Fruit fly (Drosophila melanogaster) whole organism, embryonic: ENCODE measurements around the gene nenya.

Source experiments
- Bdp1 ChIP-seq: fragments of 200-800 bp; sonication (Bioruptor generic); optimal IDR thresholded peaks from 3 replicates; lab custom pipeline; 2016; ENCODE audit warnings: missing biosample characterization, missing genetic modification characterization
- CG10321 ChIP-seq: fragments of 200-800 bp; sonication (Bioruptor generic); IDR thresholded peaks from 2 replicates; pipeline ENCODE4 v1.3.6; 2022; ENCODE audit warnings: missing biosample characterization, missing genetic modification characterization
- CG10654 ChIP-seq: fragments of 200-800 bp; sonication (Bioruptor generic); optimal IDR thresholded peaks from 2 replicates; lab custom pipeline; 2016; ENCODE audit warnings: missing biosample characterization, missing genetic modification characterization
- CG11560 ChIP-seq: fragments of 200-800 bp; sonication (Bioruptor generic); IDR thresholded peaks from 3 replicates; pipeline ENCODE4 v1.3.6; 2022; ENCODE audit warnings: missing biosample characterization, missing genetic modification characterization
- CG12744 ChIP-seq: fragments of 200-800 bp; sonication (Bioruptor generic); optimal IDR thresholded peaks from 2 replicates; lab custom pipeline; 2016; ENCODE audit warnings: missing biosample characterization, missing genetic modification characterization
- CG12942 ChIP-seq: fragments of 200-800 bp; sonication (Bioruptor generic); optimal IDR thresholded peaks from 3 replicates; lab custom pipeline; 2016; ENCODE audit warnings: missing biosample characterization, missing genetic modification characterization
- CG13296 ChIP-seq: fragments of 200-800 bp; sonication (Bioruptor generic); optimal IDR thresholded peaks from 3 replicates; lab custom pipeline; 2018; ENCODE audit warnings: missing biosample characterization, mild to moderate bottlenecking, missing genetic modification characterization
- CG16815 ChIP-seq: fragments of 200-800 bp; sonication (Bioruptor generic); optimal IDR thresholded peaks from 3 replicates; lab custom pipeline; 2017; ENCODE audit warnings: missing biosample characterization, mild to moderate bottlenecking, missing genetic modification characterization
- CG18011 ChIP-seq: fragments of 200-800 bp; sonication (Bioruptor generic); optimal IDR thresholded peaks from 2 replicates; lab custom pipeline; 2017; ENCODE audit warnings: missing biosample characterization, missing genetic modification characterization, mild to moderate bottlenecking, moderate library complexity, missing genotype
- CG2678 ChIP-seq: fragments of 200-800 bp; sonication (Bioruptor generic); optimal IDR thresholded peaks from 3 replicates; lab custom pipeline; 2019; ENCODE audit warnings: missing biosample characterization, mild to moderate bottlenecking, missing genetic modification characterization, moderate library complexity
- CG3065 ChIP-seq: fragments of 200-800 bp; sonication (Bioruptor generic); optimal IDR thresholded peaks from 2 replicates; lab custom pipeline; 2016; ENCODE audit warnings: missing biosample characterization, missing genetic modification characterization
- CG31224 ChIP-seq: fragments of 200-800 bp; sonication (Bioruptor generic); IDR thresholded peaks from 2 replicates; pipeline ENCODE4 v1.3.6; 2022; ENCODE audit warnings: missing biosample characterization, missing genetic modification characterization
- CG4328 ChIP-seq: fragments of 200-800 bp; sonication (Bioruptor generic); optimal IDR thresholded peaks from 3 replicates; lab custom pipeline; 2017; ENCODE audit warnings: missing biosample characterization, missing genetic modification reagents, missing genetic modification characterization
- CG4404 ChIP-seq: fragments of 200-800 bp; sonication (Bioruptor generic); IDR thresholded peaks from 2 replicates; pipeline ENCODE4 v1.3.6; 2022; ENCODE audit warnings: missing biosample characterization, missing genetic modification characterization
- CG6854 ChIP-seq: fragments of 200-800 bp; sonication (Bioruptor generic); optimal IDR thresholded peaks from 3 replicates; lab custom pipeline; 2017; ENCODE audit warnings: missing biosample characterization, mild to moderate bottlenecking, missing genetic modification characterization
- CG7839 ChIP-seq: fragments of 200-800 bp; sonication (Bioruptor generic); optimal IDR thresholded peaks from 3 replicates; lab custom pipeline; 2018; ENCODE audit warnings: missing biosample characterization, mild to moderate bottlenecking, missing genetic modification characterization, moderate library complexity
- CG7928 ChIP-seq: fragments of 200-800 bp; sonication (Bioruptor generic); optimal IDR thresholded peaks from 2 replicates; lab custom pipeline; 2017; ENCODE audit warnings: missing biosample characterization, mild to moderate bottlenecking, missing genetic modification characterization
- CG9609 ChIP-seq: fragments of 200-800 bp; sonication (Bioruptor generic); optimal IDR thresholded peaks from 3 replicates; lab custom pipeline; 2016; ENCODE audit warnings: missing biosample characterization, missing genetic modification characterization
- Dfd ChIP-seq, 2 experiments: fragments of >200 bp; optimal IDR thresholded peaks; 2 replicates each; lab custom pipeline; 2017; ENCODE audit warnings: missing biosample characterization in 2 of 2, missing genetic modification characterization in 2 of 2
- Eip74EF ChIP-seq, 2 experiments: fragments of 200-800 bp in 1 of 2; fragments of >200 bp in 1 of 2; sonication (Bioruptor generic) in 1 of 2; optimal IDR thresholded peaks; 2 replicates each; lab custom pipeline; 2017 to 2019; ENCODE audit warnings: missing biosample characterization in 2 of 2, missing genetic modification characterization in 2 of 2, mild to moderate bottlenecking in 1 of 2, moderate library complexity in 1 of 2
- HHEX ChIP-seq: fragments of 200-800 bp; sonication (Bioruptor generic); optimal IDR thresholded peaks from 3 replicates; lab custom pipeline; 2017; ENCODE audit warnings: missing biosample characterization, mild to moderate bottlenecking, missing genetic modification characterization, missing genetic modification reagents
- Hand ChIP-seq: fragments of 200-800 bp; sonication (Bioruptor generic); optimal IDR thresholded peaks from 2 replicates; lab custom pipeline; 2017; ENCODE audit warnings: mild to moderate bottlenecking, missing biosample characterization, missing genetic modification reagents, missing genetic modification characterization
- HmgZ ChIP-seq: fragments of 200-800 bp; sonication (Bioruptor generic); optimal IDR thresholded peaks from 2 replicates; lab custom pipeline; 2018; ENCODE audit warnings: missing biosample characterization, mild to moderate bottlenecking, missing genetic modification characterization
- Hr78 ChIP-seq, 2 experiments: fragments of 200-800 bp in 1 of 2; fragments of >200 bp in 1 of 2; sonication (Bioruptor generic) in 1 of 2; optimal IDR thresholded peaks; 2 replicates each; lab custom pipeline; 2017 to 2019; ENCODE audit warnings: missing biosample characterization in 2 of 2, missing genetic modification characterization in 2 of 2, mild to moderate bottlenecking in 1 of 2, moderate library complexity in 1 of 2
- Med ChIP-seq: fragments of 200-800 bp; sonication (Bioruptor generic); peaks from one replicate; lab custom pipeline; 2016; ENCODE audit warnings: missing biosample characterization, missing genetic modification characterization, mild to moderate bottlenecking, inconsistent platforms, moderate library complexity
- Mes4 ChIP-seq: fragments of 200-800 bp; sonication (Bioruptor generic); optimal IDR thresholded peaks from 2 replicates; lab custom pipeline; 2016; ENCODE audit warnings: missing biosample characterization, missing genetic modification characterization
- Opbp ChIP-seq: fragments of 200-800 bp; sonication (Bioruptor generic); IDR thresholded peaks from 3 replicates; pipeline ENCODE4 v1.3.6; 2022; ENCODE audit warnings: missing biosample characterization, missing genetic modification characterization; ENCODE audit not compliant: partially characterized antibody
- Pdp1 ChIP-seq, 2 experiments: fragments of 200-800 bp; sonication (Bioruptor generic); optimal IDR thresholded peaks; 3 replicates each; lab custom pipeline; 2016; ENCODE audit warnings: missing biosample characterization in 2 of 2, missing genetic modification characterization in 2 of 2, mild to moderate bottlenecking in 1 of 2, moderate library complexity in 1 of 2
- Rfx ChIP-seq: fragments of 200-800 bp; sonication (Bioruptor generic); IDR thresholded peaks from 2 replicates; pipeline ENCODE4 v1.3.6; 2022; ENCODE audit warnings: missing biosample characterization, missing genetic modification characterization
- Scr ChIP-seq: fragments of 200-800 bp; sonication (Bioruptor generic); IDR thresholded peaks from 2 replicates; pipeline ENCODE4 v1.3.6; 2022; ENCODE audit warnings: missing biosample characterization, missing genetic modification characterization; ENCODE audit not compliant: partially characterized antibody
- Taf1 ChIP-seq: fragments of 200-800 bp; sonication (Bioruptor generic); IDR thresholded peaks from 2 replicates; pipeline ENCODE4 v1.3.6; 2022; ENCODE audit warnings: missing biosample characterization, missing genetic modification characterization
- Usf ChIP-seq: fragments of 200-800 bp; sonication (Bioruptor generic); optimal IDR thresholded peaks from 2 replicates; lab custom pipeline; 2017; ENCODE audit warnings: missing genotype, missing biosample characterization, missing genetic modification characterization
- chinmo ChIP-seq: fragments of 200-800 bp; sonication (Bioruptor generic); IDR thresholded peaks from 4 replicates; pipeline ENCODE4 v1.3.6; 2022; ENCODE audit warnings: missing biosample characterization, missing genetic modification characterization; ENCODE audit not compliant: partially characterized antibody
- fd3F ChIP-seq: fragments of 200-800 bp; sonication (Bioruptor generic); optimal IDR thresholded peaks from 2 replicates; lab custom pipeline; 2018; ENCODE audit warnings: missing biosample characterization, mild to moderate bottlenecking, missing genetic modification characterization, moderate library complexity
- fd96Cb ChIP-seq: fragments of 200-800 bp; sonication (Bioruptor generic); optimal IDR thresholded peaks from 2 replicates; lab custom pipeline; 2018; ENCODE audit warnings: missing biosample characterization, mild to moderate bottlenecking, missing genetic modification characterization, moderate library complexity
- ftz-f1 ChIP-seq: fragments of 200-800 bp; sonication (Bioruptor generic); optimal IDR thresholded peaks from 2 replicates; lab custom pipeline; 2016; ENCODE audit warnings: missing biosample characterization, missing genetic modification characterization
- gsb-n ChIP-seq: fragments of 200-800 bp; sonication (Bioruptor generic); optimal IDR thresholded peaks from 3 replicates; lab custom pipeline; 2018; ENCODE audit warnings: missing biosample characterization, mild to moderate bottlenecking, missing genetic modification characterization
- hb ChIP-seq: fragments of 200-800 bp; sonication (Bioruptor generic); IDR thresholded peaks from 3 replicates; pipeline ENCODE4 v1.3.6; 2022; ENCODE audit warnings: missing biosample characterization, missing genetic modification characterization; ENCODE audit not compliant: partially characterized antibody
- jigr1 ChIP-seq: fragments of 200-800 bp; sonication (Bioruptor generic); IDR thresholded peaks from 3 replicates; pipeline ENCODE4 v1.3.6; 2022; ENCODE audit warnings: missing biosample characterization, missing genetic modification characterization
- lola ChIP-seq, 3 experiments: fragments of >200 bp in 2 of 3; fragments of 200-800 bp in 1 of 3; sonication (Bioruptor generic) in 1 of 3; optimal IDR thresholded peaks; 2 replicates each; lab custom pipeline; 2017 to 2019; ENCODE audit warnings: missing biosample characterization in 3 of 3, missing genetic modification characterization in 3 of 3, mild to moderate bottlenecking in 1 of 3, moderate library complexity in 1 of 3
- oc ChIP-seq: fragments of 200-800 bp; sonication (Bioruptor generic); optimal IDR thresholded peaks from 2 replicates; lab custom pipeline; 2018; ENCODE audit warnings: missing biosample characterization, mild to moderate bottlenecking, missing genetic modification characterization, moderate library complexity
- odd ChIP-seq: fragments of 200-800 bp; sonication (Bioruptor generic); optimal IDR thresholded peaks from 2 replicates; lab custom pipeline; 2017; ENCODE audit warnings: missing biosample characterization, mild to moderate bottlenecking, missing genetic modification characterization
- pros ChIP-seq: fragments of 200-800 bp; sonication (Bioruptor generic); optimal IDR thresholded peaks from 3 replicates; lab custom pipeline; 2019; ENCODE audit warnings: missing biosample characterization, mild to moderate bottlenecking, missing genetic modification characterization, moderate library complexity
- seq ChIP-seq: fragments of 200-800 bp; sonication (Bioruptor generic); IDR thresholded peaks from 2 replicates; pipeline ENCODE4 v1.3.6; 2022; ENCODE audit warnings: missing biosample characterization, missing genetic modification characterization
- sob ChIP-seq: fragments of 200-800 bp; sonication (Bioruptor generic); IDR thresholded peaks from 2 replicates; pipeline ENCODE4 v1.3.6; 2022; ENCODE audit warnings: missing biosample characterization, missing genetic modification characterization
- sqz ChIP-seq: fragments of 200-800 bp; sonication (Bioruptor generic); optimal IDR thresholded peaks from 3 replicates; lab custom pipeline; 2018; ENCODE audit warnings: missing biosample characterization, mild to moderate bottlenecking, missing genetic modification characterization
- trh ChIP-seq: fragments of 200-800 bp; sonication (Bioruptor generic); optimal IDR thresholded peaks from 2 replicates; lab custom pipeline; 2016; ENCODE audit warnings: missing biosample characterization, missing genetic modification characterization
- tup ChIP-seq: fragments of 200-800 bp; sonication (Bioruptor generic); optimal IDR thresholded peaks from 2 replicates; lab custom pipeline; 2016; ENCODE audit warnings: missing biosample characterization, mild to moderate bottlenecking, missing genetic modification characterization, moderate library complexity
- twi ChIP-seq: fragments of 200-800 bp; optimal IDR thresholded peaks from 2 replicates; lab custom pipeline; 2019; ENCODE audit warnings: missing biosample characterization, mild to moderate bottlenecking, missing genetic modification characterization, moderate library complexity

The nenya gene

dm6 chr3R:27948421-27948906 lies 20.5 kb upstream of the nenya start, which contains the start of gene Gp93 (continued):
- TF ChIP-seq CG16815 (peak; percentile 30), lola (GFP tag; optimal IDR thresholded peaks at IDR 0.05; lab: Kevin White, UChicago) (peak in 1 of 3 experiments; percentile 62), Usf (GFP tag; lab: Kevin White, UChicago) (peak; percentile 23), fd96Cb (peak; percentile 45), sob (peak; percentile 69), CG10321 (GFP tag; lab: Robert Waterston, UW) (peak; percentile 33; the same call in 1 of the 2 replicates), Hr78 (GFP tag; optimal IDR thresholded peaks at IDR 0.05; lab: Kevin White, UChicago) (no peak), CG7839 (peak; percentile 76), Pdp1 (GFP tag; optimal IDR thresholded peaks at IDR 0.05; lab: Kevin White, UChicago) (peak in 1 of 2 experiments; percentile 34), CG6854 (GFP tag; lab: Kevin White, UChicago) (no peak), tup (no peak), CG31224 (peak; percentile 47; the same call in 1 of the 2 replicates), Mes4 (no peak), fd3F (peak; percentile 42), CG10654 (GFP tag; lab: Kevin White, UChicago) (no peak), ftz-f1 (GFP tag; lab: Kevin White, UChicago) (no peak), CG4404 (GFP tag; lab: Robert Waterston, UW) (peak; percentile 47), CG9609 (GFP tag; lab: Kevin White, UChicago) (no peak), Hand (GFP tag; lab: Kevin White, UChicago) (peak; percentile 19), Eip74EF (GFP tag; optimal IDR thresholded peaks at IDR 0.05; lab: Kevin White, UChicago) (no peak), CG2678 (tag; lab: Kevin White, UChicago) (peak; percentile 69), HmgZ (tag; lab: Kevin White, UChicago) (peak; percentile 48), CG11560 (no peak), CG3065 (GFP tag; lab: Kevin White, UChicago) (no peak), twi (tag; lab: Kevin White, UChicago) (peak; percentile 31), gsb-n (tag; lab: Kevin White, UChicago) (no peak), Opbp (peak; percentile 56; the same call in 1 of the 3 replicates), pros (no peak), CG12744 (GFP tag; lab: Kevin White, UChicago) (no peak), Med (peak; percentile 89), CG4328 (GFP tag; lab: Kevin White, UChicago) (peak; percentile 45), Bdp1 (GFP tag; lab: Kevin White, UChicago) (no peak), Dfd (GFP tag; optimal IDR thresholded peaks at IDR 0.05; lab: Kevin White, UChicago) (no peak), CG13296 (GFP tag; lab: Kevin White, UChicago) (peak; percentile 45), oc (tag; lab: Kevin White, UChicago) (no peak), CG12942 (GFP tag; lab: Kevin White, UChicago) (peak; percentile 49), odd (GFP tag; lab: Kevin White, UChicago) (no peak), hb (GFP tag; lab: Robert Waterston, UW) (no peak), sqz (GFP tag; lab: Kevin White, UChicago) (peak; percentile 95), Taf1 (GFP tag; lab: Robert Waterston, UW) (no peak), seq (GFP tag; lab: Robert Waterston, UW) (peak; percentile 37; the same call in 1 of the 2 replicates), HHEX (GFP tag; lab: Kevin White, UChicago) (peak; percentile 37), Scr (GFP tag; lab: Robert Waterston, UW) (peak; percentile 30; the same call in 1 of the 2 replicates), CG7928 (GFP tag; lab: Kevin White, UChicago) (peak; percentile 19), CG18011 (GFP tag; lab: Kevin White, UChicago) (peak; percentile 12), chinmo (GFP tag; lab: Robert Waterston, UW) (peak; percentile 60; the same call in 1 of the 4 replicates), jigr1 (GFP tag; lab: Robert Waterston, UW) (no peak), Rfx (GFP tag; lab: Robert Waterston, UW) (peak; percentile 80), trh (no peak)
